Worm (Caenorhabditis elegans) whole organism, early embryonic: ENCODE data around the gene F07G11.3.

Experiments used
- aly-1 ChIP-seq: sonication (generic microtip); optimal IDR thresholded peaks from 2 replicates; lab custom pipeline; 2016; ENCODE audit warnings: missing genetic modification characterization, missing compliant biosample characterization
- ama-1 ChIP-seq: fragments of 150-350 bp; optimal IDR thresholded peaks from 2 replicates; lab custom pipeline; 2014
- hnd-1 ChIP-seq: sonication (generic microtip); optimal IDR thresholded peaks from 2 replicates; lab custom pipeline; 2016; ENCODE audit warnings: missing genetic modification characterization, missing compliant biosample characterization
- pes-1 ChIP-seq: fragments of 200-800 bp; sonication (Bioruptor generic); IDR thresholded peaks from 2 replicates; pipeline ENCODE4 v1.3.6; 2022; ENCODE audit warnings: missing genetic modification reagents, missing genetic modification characterization, missing compliant biosample characterization
- sea-1 ChIP-seq: fragments of 200-800 bp; sonication (Bioruptor generic); conservative IDR thresholded peaks from 2 replicates; pipeline ENCODE4 v1.3.6; 2022; ENCODE audit warnings: missing genetic modification characterization, missing compliant biosample characterization
- tbx-11 ChIP-seq: fragments of 200-800 bp; sonication (Bioruptor generic); IDR thresholded peaks from 2 replicates; pipeline ENCODE4 v1.3.6; 2022; ENCODE audit warnings: missing genetic modification characterization, missing compliant biosample characterization
- tbx-37 ChIP-seq: fragments of 200-800 bp; sonication (Bioruptor generic); conservative IDR thresholded peaks from 2 replicates; pipeline ENCODE4 v1.3.6; 2022; ENCODE audit warnings: missing genetic modification reagents, missing genetic modification characterization, missing compliant biosample characterization
- tra-4 ChIP-seq: sonication (generic microtip); optimal IDR thresholded peaks from 2 replicates; lab custom pipeline; 2017; ENCODE audit warnings: missing genetic modification characterization, missing compliant biosample characterization

DNA sequence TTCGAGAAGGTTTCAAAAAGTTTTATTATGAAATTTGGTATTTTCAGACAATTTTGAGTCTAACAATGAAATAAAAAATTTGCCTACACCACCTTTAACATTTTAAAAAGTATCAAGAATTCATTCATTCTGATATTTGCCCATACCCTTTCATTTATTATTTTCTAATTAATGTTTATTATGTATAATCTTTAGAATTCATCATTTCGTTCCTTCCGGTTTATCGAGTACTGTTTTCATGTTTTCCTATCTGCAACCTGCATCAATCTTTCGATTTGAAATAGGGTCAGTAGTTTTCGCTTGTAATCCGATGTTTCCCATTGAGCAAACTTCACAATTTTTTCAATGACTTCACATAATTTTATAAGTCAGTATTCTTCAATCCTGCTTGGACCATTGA, 29.2 kb upstream of the F07G11.3 start, which contains the start of gene C13A2.6:
- TF ChIP-seq ama-1 (lab: Kevin White, UChicago) (no peak), tbx-37 (GFP tag; lab: Robert Waterston, UW) (no peak), tra-4 (tag; lab: Kevin White, UChicago) (no peak), sea-1 (no peak), hnd-1 (tag; lab: Kevin White, UChicago) (no peak), aly-1 (tag; lab: Kevin White, UChicago) (no peak), pes-1 (GFP tag; lab: Robert Waterston, UW) (no peak), tbx-11 (GFP tag; lab: Robert Waterston, UW) (no peak)
